Fruit fly (Drosophila melanogaster): ENCODE data around the gene kek5.

kek5 gene

DNA sequence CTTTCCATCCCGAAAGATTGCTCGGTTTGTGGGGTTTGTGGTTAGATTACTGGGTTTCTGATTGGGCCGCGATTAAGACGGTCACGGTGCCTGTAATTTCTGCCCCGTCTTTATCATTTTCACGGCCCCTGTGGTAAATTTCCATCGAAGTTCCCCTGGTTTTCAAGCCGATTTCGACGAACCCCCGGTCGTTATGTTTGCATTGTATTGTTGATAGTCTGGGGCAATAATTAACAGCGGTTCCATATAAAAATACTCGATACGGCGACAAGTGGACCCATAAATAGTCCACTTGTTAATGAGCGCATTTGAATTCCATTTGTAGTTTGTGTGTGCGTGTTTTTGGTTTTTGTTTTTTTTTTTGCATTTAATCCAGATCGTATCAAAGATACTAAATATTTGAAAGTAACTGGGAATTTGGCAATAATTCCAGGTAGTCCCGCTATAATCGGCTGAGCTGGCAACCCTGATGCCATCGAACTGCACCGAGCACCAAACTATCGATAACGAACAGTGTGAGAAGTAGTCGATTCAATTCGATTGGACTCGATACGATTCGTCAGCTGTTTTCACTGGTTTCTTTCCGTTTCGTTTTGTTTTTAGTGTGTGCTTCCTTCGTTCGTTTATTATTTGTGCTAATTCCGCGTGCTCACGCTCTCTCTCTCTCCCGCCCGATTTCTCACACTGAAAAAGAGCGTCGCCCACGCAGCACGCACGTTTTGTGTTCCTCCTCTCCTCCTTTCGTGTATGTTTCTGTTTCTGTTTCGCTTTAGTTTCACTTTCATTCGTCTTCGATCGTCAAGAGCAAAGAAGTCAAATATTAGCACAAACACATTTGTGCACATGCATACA, 152.6 kb downstream of the kek5 start (continued):
- TF ChIP-seq crp (GFP tag; optimal IDR thresholded peaks at IDR 0.05), result peak; percentile 42 to 89
- TF ChIP-seq ase (GFP tag; IDR thresholded peaks at IDR 0.05), result no peak
- no peak for TF ChIP-seq CG43689 (GFP tag; IDR thresholded peaks at IDR 0.05)
- TF ChIP-seq CG33557 (GFP tag; optimal IDR thresholded peaks at IDR 0.05), result no peak
- TF ChIP-seq NfI (GFP tag; optimal IDR thresholded peaks at IDR 0.05), result no peak
- peak; percentile 73 for TF ChIP-seq Doc3 (GFP tag; IDR thresholded peaks at IDR 0.05; ENCODE audit: partially characterized antibody)
- TF ChIP-seq CG2129 (GFP tag; IDR thresholded peaks at IDR 0.05; ENCODE audit: partially characterized antibody), result peak; percentile 44; the same call in 1 of the 2 replicates
- TF ChIP-seq TFAM (GFP tag; optimal IDR thresholded peaks at IDR 0.05), result no peak
- TF ChIP-seq CG4424 (GFP tag; optimal IDR thresholded peaks at IDR 0.05), result peak; percentile 6
- TF ChIP-seq CG7928 (GFP tag; optimal IDR thresholded peaks at IDR 0.05), result no peak
- TF ChIP-seq fd102C (GFP tag; optimal IDR thresholded peaks at IDR 0.05), result no peak
- TF ChIP-seq CG9215 (GFP tag; IDR thresholded peaks at IDR 0.05), result peak; percentile 39
- TF ChIP-seq CG12769 (tag; optimal IDR thresholded peaks at IDR 0.05), result no peak
- TF ChIP-seq Hr39 (optimal IDR thresholded peaks at IDR 0.05), result no peak
- TF ChIP-seq Fer2 (tag; optimal IDR thresholded peaks at IDR 0.05), result no peak
- TF ChIP-seq CG5180 (GFP tag; optimal IDR thresholded peaks at IDR 0.05), result no peak
- peak; percentile 22 for TF ChIP-seq CG7271 (tag; optimal IDR thresholded peaks at IDR 0.05)
- TF ChIP-seq B-H1 (GFP tag; IDR thresholded peaks at IDR 0.05), result no peak
- peak; percentile 2 for TF ChIP-seq vfl (GFP tag; optimal IDR thresholded peaks at IDR 0.05)
- peak; percentile 29 for TF ChIP-seq grn (GFP tag; optimal IDR thresholded peaks at IDR 0.05)
- TF ChIP-seq fd64A (GFP tag; optimal IDR thresholded peaks at IDR 0.05), result no peak
- TF ChIP-seq abd-A (tag; optimal IDR thresholded peaks at IDR 0.05), result no peak
- peak; percentile 50 for TF ChIP-seq CG10543 (GFP tag; optimal IDR thresholded peaks at IDR 0.05)
- no peak for TF ChIP-seq dmrt11E (tag; optimal IDR thresholded peaks at IDR 0.05)
- TF ChIP-seq gcm (GFP tag; optimal IDR thresholded peaks at IDR 0.05), result no peak
- peak; percentile 89 for TF ChIP-seq CG13287 (GFP tag; IDR thresholded peaks at IDR 0.05; ENCODE audit: partially characterized antibody)
- TF ChIP-seq jigr1 (GFP tag; IDR thresholded peaks at IDR 0.05), result no peak
- TF ChIP-seq CG33213 (GFP tag; optimal IDR thresholded peaks at IDR 0.05), result peak; percentile 1
- peak; percentile 29 for TF ChIP-seq CG6813 (GFP tag; optimal IDR thresholded peaks at IDR 0.05)
- TF ChIP-seq ro (GFP tag; IDR thresholded peaks at IDR 0.05), result no peak
- TF ChIP-seq CG14441 (GFP tag; IDR thresholded peaks at IDR 0.05), result no peak
- TF ChIP-seq kay (GFP tag; optimal IDR thresholded peaks at IDR 0.05), result no peak
- peak; percentile 64 for TF ChIP-seq inv (GFP tag; IDR thresholded peaks at IDR 0.05; ENCODE audit: partially characterized antibody)
- peak; percentile 43 for TF ChIP-seq Hand (GFP tag; optimal IDR thresholded peaks at IDR 0.05)
- no peak for TF ChIP-seq CG6272 (GFP tag; IDR thresholded peaks at IDR 0.05)
- TF ChIP-seq CG10366 (GFP tag; IDR thresholded peaks at IDR 0.05), result no peak
- no peak for TF ChIP-seq Tbp (GFP tag; optimal IDR thresholded peaks at IDR 0.05)
- no peak for TF ChIP-seq CG2875 (GFP tag; optimal IDR thresholded peaks at IDR 0.05)
- peak; percentile 30; the same call in 1 of the 2 replicates for TF ChIP-seq CG11085 (GFP tag; IDR thresholded peaks at IDR 0.05)
- TF ChIP-seq HLHmδ (GFP tag; optimal IDR thresholded peaks at IDR 0.05), result no peak
- TF ChIP-seq CG10431 (GFP tag; optimal IDR thresholded peaks at IDR 0.05), result no peak
- TF ChIP-seq CG18599 (GFP tag; optimal IDR thresholded peaks at IDR 0.05), result peak; percentile 66
- no peak for TF ChIP-seq CG2202 (tag; optimal IDR thresholded peaks at IDR 0.05)
- TF ChIP-seq CG3163 (GFP tag; optimal IDR thresholded peaks at IDR 0.05), result peak; percentile 13
- no peak for TF ChIP-seq CG14667 (GFP tag; IDR thresholded peaks at IDR 0.05)
- no peak for TF ChIP-seq CG4730 (GFP tag; IDR thresholded peaks at IDR 0.05)
- peak; percentile 46; the same call in 1 of the 3 replicates for TF ChIP-seq CG34422 (GFP tag; IDR thresholded peaks at IDR 0.05)
- TF ChIP-seq CG6175 (GFP tag; IDR thresholded peaks at IDR 0.05), result no peak
- no peak for TF ChIP-seq CG31365 (tag; optimal IDR thresholded peaks at IDR 0.05)

Measured in whole organism, embryonic.